Fruit fly (Drosophila melanogaster) whole organism, embryonic: ENCODE measurements around the gene CG31365.

Experiments
- CG10274 ChIP-seq: fragments of 200-800 bp; sonication (Bioruptor generic); optimal IDR thresholded peaks from 3 replicates; lab custom pipeline; 2017; ENCODE audit warnings: missing biosample characterization, mild to moderate bottlenecking, missing genetic modification characterization
- CG10366 ChIP-seq: fragments of 200-800 bp; sonication (Bioruptor generic); IDR thresholded peaks from 2 replicates; pipeline ENCODE4 v1.3.6; 2022; ENCODE audit warnings: missing biosample characterization, missing genetic modification characterization
- CG10462 ChIP-seq: fragments of 200-800 bp; sonication (Bioruptor generic); optimal IDR thresholded peaks from 2 replicates; lab custom pipeline; 2016; ENCODE audit warnings: missing biosample characterization, missing genetic modification characterization
- CG11085 ChIP-seq: fragments of 200-800 bp; sonication (Bioruptor generic); IDR thresholded peaks from 2 replicates; pipeline ENCODE4 v1.3.6; 2022; ENCODE audit warnings: missing biosample characterization, missing genetic modification characterization
- CG11456 ChIP-seq: fragments of 200-800 bp; sonication (Bioruptor generic); IDR thresholded peaks from 3 replicates; pipeline ENCODE4 v1.3.6; 2022; ENCODE audit warnings: missing biosample characterization, missing genetic modification characterization
- CG12769 ChIP-seq: fragments of 200-800 bp; sonication (Bioruptor generic); optimal IDR thresholded peaks from 2 replicates; lab custom pipeline; 2019; ENCODE audit warnings: missing biosample characterization, mild to moderate bottlenecking, missing genetic modification characterization, moderate library complexity
- CG15514 ChIP-seq: fragments of 200-800 bp; sonication (Bioruptor generic); optimal IDR thresholded peaks from 3 replicates; lab custom pipeline; 2017; ENCODE audit warnings: missing biosample characterization, missing genetic modification characterization, mild to moderate bottlenecking, moderate library complexity, missing genetic modification reagents
- CG17361 ChIP-seq: fragments of 200-800 bp; sonication (Bioruptor generic); IDR thresholded peaks from 3 replicates; pipeline ENCODE4 v1.3.6; 2022; ENCODE audit warnings: missing biosample characterization, missing genetic modification characterization
- CG2678 ChIP-seq: fragments of 200-800 bp; sonication (Bioruptor generic); optimal IDR thresholded peaks from 3 replicates; lab custom pipeline; 2019; ENCODE audit warnings: missing biosample characterization, mild to moderate bottlenecking, missing genetic modification characterization, moderate library complexity
- CG31224 ChIP-seq: fragments of 200-800 bp; sonication (Bioruptor generic); IDR thresholded peaks from 2 replicates; pipeline ENCODE4 v1.3.6; 2022; ENCODE audit warnings: missing biosample characterization, missing genetic modification characterization
- CG32772 ChIP-seq: fragments of 200-800 bp; sonication (Bioruptor generic); IDR thresholded peaks from 2 replicates; pipeline ENCODE4 v1.3.6; 2022; ENCODE audit warnings: missing biosample characterization, missing genetic modification characterization
- CG3281 ChIP-seq: fragments of 200-800 bp; sonication (Bioruptor generic); optimal IDR thresholded peaks from 3 replicates; lab custom pipeline; 2017; ENCODE audit warnings: missing biosample characterization, mild to moderate bottlenecking, missing genetic modification characterization
- CG4617 ChIP-seq: fragments of 200-800 bp; sonication (Bioruptor generic); optimal IDR thresholded peaks from 3 replicates; lab custom pipeline; 2016; ENCODE audit warnings: missing biosample characterization, missing genetic modification characterization, borderline replicate concordance
- CG6689 ChIP-seq: fragments of 200-800 bp; sonication (Bioruptor generic); IDR thresholded peaks from 2 replicates; pipeline ENCODE4 v1.3.6; 2022; ENCODE audit warnings: missing biosample characterization, missing genetic modification characterization
- CG7357 ChIP-seq: fragments of 200-800 bp; sonication (Bioruptor generic); IDR thresholded peaks from 3 replicates; pipeline ENCODE4 v1.3.6; 2022; ENCODE audit warnings: missing biosample characterization, missing genetic modification characterization
- CG8290 ChIP-seq, 3 experiments: fragments of 200-800 bp; sonication (Bioruptor generic); optimal IDR thresholded peaks; 2 replicates each; lab custom pipeline; 2016 to 2019; ENCODE audit warnings: missing biosample characterization in 3 of 3, missing genetic modification characterization in 3 of 3, mild to moderate bottlenecking in 2 of 3, moderate library complexity in 1 of 3
- CG9932 ChIP-seq: fragments of 200-800 bp; sonication (Bioruptor generic); IDR thresholded peaks from 2 replicates; pipeline ENCODE4 v1.3.6; 2022; ENCODE audit warnings: missing biosample characterization, missing genetic modification characterization
- CTCF ChIP-seq: fragments of 200-800 bp; sonication (Bioruptor generic); optimal IDR thresholded peaks from 2 replicates; lab custom pipeline; 2017; ENCODE audit warnings: missing biosample characterization, mild to moderate bottlenecking, missing genetic modification characterization, moderate library complexity
- Dbx ChIP-seq: fragments of 200-800 bp; sonication (Bioruptor generic); IDR thresholded peaks from 3 replicates; pipeline ENCODE4 v1.3.6; 2022; ENCODE audit warnings: missing biosample characterization, missing genetic modification characterization
- Drgx ChIP-seq: fragments of 200-800 bp; sonication (Bioruptor generic); IDR thresholded peaks from 2 replicates; pipeline ENCODE4 v1.3.6; 2022; ENCODE audit warnings: missing biosample characterization, missing genetic modification characterization
- Ets65A ChIP-seq: fragments of 200-800 bp; sonication (Bioruptor generic); peaks from one replicate; lab custom pipeline; 2016; ENCODE audit warnings: missing biosample characterization, missing genetic modification characterization
- HLH3B ChIP-seq: fragments of 200-800 bp; sonication (Bioruptor generic); IDR thresholded peaks from 2 replicates; pipeline ENCODE4 v1.3.6; 2022; ENCODE audit warnings: missing biosample characterization, missing genetic modification characterization
- Hmr ChIP-seq: fragments of 200-800 bp; sonication (Bioruptor generic); optimal IDR thresholded peaks from 3 replicates; lab custom pipeline; 2017; ENCODE audit warnings: mild to moderate bottlenecking, missing biosample characterization, missing genetic modification reagents, missing genetic modification characterization
- Hr39 ChIP-seq: fragments of >200 bp; optimal IDR thresholded peaks from 2 replicates; lab custom pipeline; 2017
- MBD-R2 ChIP-seq: fragments of 200-800 bp; sonication (Bioruptor generic); IDR thresholded peaks from 2 replicates; pipeline ENCODE4 v1.3.6; 2022; ENCODE audit warnings: missing biosample characterization, missing genetic modification characterization
- Med ChIP-seq: fragments of 200-800 bp; sonication (Bioruptor generic); peaks from one replicate; lab custom pipeline; 2016; ENCODE audit warnings: missing biosample characterization, missing genetic modification characterization, mild to moderate bottlenecking, inconsistent platforms, moderate library complexity
- Pdp1 ChIP-seq, 2 experiments: fragments of 200-800 bp; sonication (Bioruptor generic); optimal IDR thresholded peaks; 3 replicates each; lab custom pipeline; 2016; ENCODE audit warnings: missing biosample characterization in 2 of 2, missing genetic modification characterization in 2 of 2, mild to moderate bottlenecking in 1 of 2, moderate library complexity in 1 of 2
- Ptx1 ChIP-seq: fragments of 200-800 bp; sonication (Bioruptor generic); IDR thresholded peaks from 2 replicates; pipeline ENCODE4 v1.3.6; 2022; ENCODE audit warnings: missing biosample characterization, missing genetic modification characterization
- Rx ChIP-seq: fragments of 200-800 bp; sonication (Bioruptor generic); IDR thresholded peaks from 2 replicates; pipeline ENCODE4 v1.3.6; 2022; ENCODE audit warnings: missing biosample characterization, missing genetic modification characterization
- ase ChIP-seq: fragments of 200-800 bp; sonication (Bioruptor generic); IDR thresholded peaks from 3 replicates; pipeline ENCODE4 v1.3.6; 2022; ENCODE audit warnings: missing biosample characterization, missing genetic modification characterization
- bcd ChIP-seq: fragments of 200-800 bp; sonication (Bioruptor generic); optimal IDR thresholded peaks from 2 replicates; lab custom pipeline; 2017; ENCODE audit warnings: missing biosample characterization, mild to moderate bottlenecking, missing genetic modification characterization
- chinmo ChIP-seq: fragments of 200-800 bp; sonication (Bioruptor generic); IDR thresholded peaks from 4 replicates; pipeline ENCODE4 v1.3.6; 2022; ENCODE audit warnings: missing biosample characterization, missing genetic modification characterization; ENCODE audit not compliant: partially characterized antibody
- dmrt99B ChIP-seq: fragments of 200-800 bp; sonication (Bioruptor generic); optimal IDR thresholded peaks from 2 replicates; lab custom pipeline; 2018; ENCODE audit warnings: missing biosample characterization, mild to moderate bottlenecking, missing genetic modification characterization, moderate library complexity
- dpn ChIP-seq, 2 experiments: fragments of 200-800 bp; sonication (Bioruptor generic); optimal IDR thresholded peaks; 3 replicates each; lab custom pipeline; 2016; ENCODE audit warnings: missing biosample characterization in 2 of 2, missing genetic modification characterization in 2 of 2
- dysf ChIP-seq: fragments of 200-800 bp; sonication (Bioruptor generic); IDR thresholded peaks from 3 replicates; pipeline ENCODE4 v1.3.6; 2022; ENCODE audit warnings: missing biosample characterization, missing genetic modification characterization
- gem ChIP-seq: fragments of 200-800 bp; sonication (Bioruptor generic); optimal IDR thresholded peaks from 2 replicates; lab custom pipeline; 2019; ENCODE audit warnings: missing biosample characterization, mild to moderate bottlenecking, missing genetic modification characterization, moderate library complexity
- kay ChIP-seq: fragments of 200-800 bp; sonication (Bioruptor generic); optimal IDR thresholded peaks from 2 replicates; lab custom pipeline; 2016; ENCODE audit warnings: missing biosample characterization, missing genetic modification characterization
- lab ChIP-seq: fragments of 200-800 bp; sonication (Bioruptor generic); optimal IDR thresholded peaks from 3 replicates; lab custom pipeline; 2017; ENCODE audit warnings: missing biosample characterization, missing genetic modification characterization, mild to moderate bottlenecking, moderate library complexity, missing genetic modification reagents
- lmd ChIP-seq: fragments of 200-800 bp; sonication (Bioruptor generic); IDR thresholded peaks from 2 replicates; pipeline ENCODE4 v1.3.6; 2022; ENCODE audit warnings: missing biosample characterization, missing genetic modification characterization
- p53 ChIP-seq: fragments of 200-800 bp; sonication (Bioruptor generic); optimal IDR thresholded peaks from 2 replicates; lab custom pipeline; 2016; ENCODE audit warnings: missing biosample characterization, missing genetic modification characterization
- row ChIP-seq: fragments of 200-800 bp; sonication (Bioruptor generic); IDR thresholded peaks from 3 replicates; pipeline ENCODE4 v1.3.6; 2022; ENCODE audit warnings: missing biosample characterization, missing genetic modification characterization
- scrt ChIP-seq: fragments of 200-800 bp; sonication (Bioruptor generic); optimal IDR thresholded peaks from 2 replicates; lab custom pipeline; 2018; ENCODE audit warnings: missing biosample characterization, mild to moderate bottlenecking, missing genetic modification characterization, moderate library complexity
- sd ChIP-seq: fragments of 200-800 bp; sonication (Bioruptor generic); optimal IDR thresholded peaks from 3 replicates; lab custom pipeline; 2018; ENCODE audit warnings: missing biosample characterization, mild to moderate bottlenecking, missing genetic modification characterization, moderate library complexity
- sisA ChIP-seq: fragments of 200-800 bp; sonication (Bioruptor generic); IDR thresholded peaks from 2 replicates; pipeline ENCODE4 v1.3.6; 2022; ENCODE audit warnings: missing biosample characterization, missing genetic modification characterization
- sqz ChIP-seq: fragments of 200-800 bp; sonication (Bioruptor generic); optimal IDR thresholded peaks from 3 replicates; lab custom pipeline; 2018; ENCODE audit warnings: missing biosample characterization, mild to moderate bottlenecking, missing genetic modification characterization
- tx ChIP-seq: fragments of 200-800 bp; sonication (Bioruptor generic); optimal IDR thresholded peaks from 2 replicates; lab custom pipeline; 2016; ENCODE audit warnings: missing biosample characterization, missing genetic modification characterization
- vvl ChIP-seq: fragments of 200-800 bp; sonication (Bioruptor generic); IDR thresholded peaks from 2 replicates; pipeline ENCODE4 v1.3.6; 2022; ENCODE audit warnings: missing biosample characterization, missing genetic modification characterization
- zen ChIP-seq: fragments of 200-800 bp; sonication (Bioruptor generic); optimal IDR thresholded peaks from 3 replicates; lab custom pipeline; 2018; ENCODE audit warnings: missing biosample characterization, mild to moderate bottlenecking, missing genetic modification characterization, moderate library complexity

Gene CG31365

DNA sequence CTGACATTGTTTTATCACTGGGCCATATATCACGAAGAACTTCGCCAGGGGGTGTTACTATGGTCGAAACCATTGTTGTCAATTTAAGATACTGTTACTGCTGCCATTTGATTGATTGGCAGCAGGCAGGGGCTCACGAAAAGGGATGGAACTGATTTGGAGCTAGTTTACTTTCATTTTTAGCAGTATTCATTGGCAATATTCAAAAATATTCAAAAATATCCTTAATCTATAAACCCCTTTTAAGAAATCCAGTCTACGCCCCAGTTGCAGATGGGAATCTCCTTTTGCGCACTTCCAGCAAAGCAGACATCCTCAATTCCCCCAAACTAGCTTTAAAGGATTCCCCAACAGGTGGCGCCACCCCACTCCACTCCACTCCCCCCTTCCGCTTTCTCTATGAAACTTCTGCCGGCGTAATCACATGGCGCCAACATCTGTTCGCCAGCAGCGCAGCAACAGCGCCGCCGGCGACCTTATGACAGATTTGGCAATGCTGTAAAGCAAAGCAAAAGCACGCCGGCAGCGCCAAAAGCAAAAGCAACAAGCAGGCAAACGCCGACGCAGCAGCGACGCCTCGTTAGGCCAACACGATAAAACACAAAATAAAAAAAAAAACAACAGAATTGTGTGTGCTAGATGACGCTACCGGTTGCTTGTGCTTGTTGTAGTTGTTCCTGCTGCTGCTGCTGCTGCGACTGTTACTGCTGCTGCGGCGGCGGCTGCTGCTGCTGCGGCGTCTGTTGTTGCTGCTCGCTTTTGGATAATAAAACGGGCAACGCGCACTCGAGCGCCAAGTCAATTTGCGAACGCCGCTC lies 41.5 kb upstream of the CG31365 start, which contains the start of gene Irk1:
Gene Irk1, plus strand, starts transcription at position 811 of the 818 bp plus-strand sequence.
- TF ChIP-seq CG3281 (peak; percentile 6), chinmo (GFP tag; lab: Robert Waterston, UW) (peak; percentile 86; the same call in 2 of the 4 replicates), CG15514 (GFP tag; lab: Kevin White, UChicago) (peak; percentile 10), Hr39 (lab: Kevin White, UChicago) (no peak), Pdp1 (GFP tag; optimal IDR thresholded peaks at IDR 0.05; lab: Kevin White, UChicago) (peak in 1 of 2 experiments; percentile 24), CG9932 (peak; percentile 31; the same call in 1 of the 2 replicates), gem (tag; lab: Kevin White, UChicago) (peak; percentile 8), lmd (GFP tag; lab: Robert Waterston, UW) (peak; percentile 44), CG32772 (GFP tag; lab: Robert Waterston, UW) (0 out of 2 replicates have a peak, but pooled peaks have one; percentile 5), CG8290 (GFP tag; optimal IDR thresholded peaks at IDR 0.05; lab: Kevin White, UChicago) (no peak), CG8290 (tag; optimal IDR thresholded peaks at IDR 0.05; lab: Kevin White, UChicago) (no peak), CG10462 (GFP tag; lab: Kevin White, UChicago) (no peak), row (GFP tag; lab: Robert Waterston, UW) (0 out of 3 replicates have a peak, but pooled peaks have one; percentile 31), dmrt99B (tag; lab: Kevin White, UChicago) (peak; percentile 2), Med (peak; percentile 83), CG10366 (GFP tag; lab: Robert Waterston, UW) (peak; percentile 29; the same call in 1 of the 2 replicates), dysf (GFP tag; lab: Robert Waterston, UW) (peak; percentile 46; the same call in 1 of the 3 replicates), HLH3B (GFP tag; lab: Robert Waterston, UW) (peak; percentile 32; the same call in 1 of the 2 replicates), sd (no peak), Hmr (peak; percentile 7), sqz (GFP tag; lab: Kevin White, UChicago) (peak; percentile 23), CG2678 (peak; percentile 23), CG31224 (GFP tag; lab: Robert Waterston, UW) (0 out of 2 replicates have a peak, but pooled peaks have one; percentile 20), lab (GFP tag; lab: Kevin White, UChicago) (peak; percentile 54), CG12769 (tag; lab: Kevin White, UChicago) (peak; percentile 9), tx (GFP tag; lab: Kevin White, UChicago) (no peak), dpn (GFP tag; optimal IDR thresholded peaks at IDR 0.05; lab: Kevin White, UChicago) (peak in 1 of 2 experiments; percentile 9), kay (GFP tag; lab: Kevin White, UChicago) (no peak), CG6689 (GFP tag; lab: Robert Waterston, UW) (peak; percentile 31; the same call in 1 of the 2 replicates), CG11085 (GFP tag; lab: Robert Waterston, UW) (peak; percentile 46; the same call in 1 of the 2 replicates), CTCF (GFP tag; lab: Kevin White, UChicago) (peak; percentile 83), vvl (peak; percentile 32; the same call in 1 of the 2 replicates), Rx (no peak), p53 (GFP tag; lab: Kevin White, UChicago) (no peak), Ets65A (GFP tag; lab: Kevin White, UChicago) (peak; percentile 72), Ptx1 (peak; percentile 31; the same call in 1 of the 2 replicates), CG17361 (GFP tag; lab: Robert Waterston, UW) (no peak), sisA (GFP tag; lab: Robert Waterston, UW) (peak; percentile 12; the same call in 1 of the 2 replicates), CG7357 (GFP tag; lab: Robert Waterston, UW) (0 out of 3 replicates have a peak, but pooled peaks have one; percentile 23), zen (no peak), Dbx (GFP tag; lab: Robert Waterston, UW) (0 out of 3 replicates have a peak, but pooled peaks have one; percentile 24), ase (GFP tag; lab: Robert Waterston, UW) (0 out of 3 replicates have a peak, but pooled peaks have one; percentile 25), CG11456 (GFP tag; lab: Robert Waterston, UW) (0 out of 3 replicates have a peak, but pooled peaks have one; percentile 28), bcd (peak; percentile 9), CG10274 (no peak), scrt (peak; percentile 51), CG4617 (GFP tag; lab: Kevin White, UChicago) (no peak), MBD-R2 (0 out of 2 replicates have a peak, but pooled peaks have one; percentile 13), Drgx (GFP tag; lab: Robert Waterston, UW) (peak; percentile 23; the same call in 1 of the 2 replicates)
